Fruit fly (Drosophila melanogaster): ENCODE data around the gene CG3690.

DNA sequence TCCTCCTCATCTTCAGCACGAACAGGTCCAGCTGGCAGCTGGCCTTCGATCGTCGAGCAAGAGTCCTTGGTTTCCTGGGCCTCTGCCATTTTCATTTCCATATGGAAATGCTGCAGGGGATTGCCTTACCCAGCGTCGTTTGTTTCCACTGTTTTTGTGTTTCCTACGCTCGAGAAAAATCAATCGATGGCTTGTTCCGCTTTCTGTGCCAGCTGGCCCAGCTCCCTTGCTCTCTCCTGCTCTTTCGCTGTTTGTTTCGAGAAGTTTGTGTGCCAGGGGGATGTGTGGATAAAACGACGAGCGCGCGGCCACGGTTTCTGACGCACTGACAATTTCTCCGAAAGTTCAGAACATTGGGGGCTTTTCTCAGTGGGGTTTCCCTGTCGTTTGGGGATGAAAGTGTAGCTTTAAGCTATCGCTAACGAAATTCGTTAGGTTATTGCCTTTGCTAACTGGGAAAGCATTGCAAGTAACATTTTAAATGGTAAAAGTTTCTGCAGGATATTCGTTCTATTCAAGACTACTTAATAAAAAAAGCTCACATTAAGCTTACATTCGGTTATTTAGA lies 6.2 kb downstream of the CG3690 start, which contains the start of gene CG3703:
- TF ChIP-seq Sin3A (optimal IDR thresholded peaks at IDR 0.05) = no peak
- TF ChIP-seq psq (optimal IDR thresholded peaks at IDR 0.05) = no peak
- TF ChIP-seq h (optimal IDR thresholded peaks at IDR 0.05) = no peak
- TF ChIP-seq Myc (optimal IDR thresholded peaks at IDR 0.05) = no peak
